Worm (Caenorhabditis elegans) whole organism, late embryonic: ENCODE data around the gene nhr-98.

ENCODE experiments used
- ama-1 ChIP-seq: fragments of 150-350 bp; optimal IDR thresholded peaks from 2 replicates; lab custom pipeline; 2014
- ceh-18 ChIP-seq: sonication (generic microtip); optimal IDR thresholded peaks from 2 replicates; lab custom pipeline; 2016; ENCODE audit warnings: missing genetic modification characterization, missing compliant biosample characterization
- ceh-6 ChIP-seq: fragments of 200-800 bp; sonication (Bioruptor generic); optimal IDR thresholded peaks from 2 replicates; lab custom pipeline; 2018; ENCODE audit warnings: mild to moderate bottlenecking, missing genetic modification characterization, missing compliant biosample characterization
- dve-1 ChIP-seq: sonication (generic microtip); optimal IDR thresholded peaks from 2 replicates; lab custom pipeline; 2017; ENCODE audit warnings: antibody characterized with exemption, mild to moderate bottlenecking, missing genetic modification characterization, missing compliant biosample characterization
- fkh-10 ChIP-seq: fragments of 150-350 bp; optimal IDR thresholded peaks from 2 replicates; lab custom pipeline; 2014; ENCODE audit warnings: missing biosample characterization, missing genetic modification reagents, missing genetic modification characterization
- hlh-13 ChIP-seq: fragments of 200-800 bp; sonication (Bioruptor generic); optimal IDR thresholded peaks from 2 replicates; lab custom pipeline; 2018; ENCODE audit warnings: mild to moderate bottlenecking, missing genetic modification characterization, missing compliant biosample characterization
- nhr-11 ChIP-seq: fragments of 150-350 bp; optimal IDR thresholded peaks from 2 replicates; lab custom pipeline; 2014; ENCODE audit warnings: missing biosample characterization, missing genetic modification characterization

- TF ChIP-seq ceh-18 (tag; lab: Kevin White, UChicago) (no peak), nhr-11 (no peak), hlh-13 (no peak), ama-1 (lab: Kevin White, UChicago) (no peak), fkh-10 (GFP tag; lab: Kevin White, UChicago) (no peak), ceh-6 (no peak), dve-1 (no peak)
Observed at ce11 chrV:433898-434297, 19.8 kb upstream of the nhr-98 start, which contains the start of gene B0554.2.
